Fruit fly (Drosophila melanogaster): ENCODE measurements around the gene Lam.

The Lam gene

DNA sequence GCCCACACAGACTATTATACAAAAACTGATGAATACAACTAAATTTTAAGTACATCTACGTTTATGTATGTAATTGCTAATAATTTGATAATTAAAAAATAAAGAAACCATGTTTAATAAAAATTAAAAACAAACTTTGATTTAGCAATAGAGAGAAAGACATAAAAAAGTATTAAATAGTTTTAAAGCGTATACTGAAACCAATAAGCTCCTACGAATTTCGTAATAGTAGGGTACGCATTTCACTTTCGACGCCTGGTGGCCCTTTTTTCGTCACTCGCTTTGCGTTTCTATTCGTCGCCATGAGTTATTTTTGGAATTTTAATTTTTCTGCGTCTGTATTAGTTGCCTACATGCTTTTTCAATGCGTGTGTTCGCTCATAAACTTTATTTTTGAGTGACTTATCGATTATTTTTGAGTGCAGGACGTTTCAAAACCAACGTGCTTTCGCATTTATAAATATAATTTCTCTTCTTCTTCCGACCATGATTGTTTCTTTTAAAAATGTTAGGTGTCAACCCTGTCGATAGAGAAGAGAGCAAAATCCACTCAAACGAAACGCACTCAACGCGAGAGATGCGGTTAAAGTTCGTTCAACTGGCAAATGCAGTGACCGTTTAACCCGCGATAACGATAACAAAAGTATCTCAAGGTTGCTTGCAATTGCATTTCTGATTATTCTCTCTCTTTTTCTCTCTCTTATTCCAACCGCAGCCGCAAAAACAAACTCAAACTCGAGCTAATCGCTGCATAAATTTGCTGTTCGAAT is 4.4 kb downstream of the Lam start, which contains the start of gene Oscillin (continued):
- TF ChIP-seq Rfx (GFP tag; IDR thresholded peaks at IDR 0.05): peak; percentile 87
- peak; percentile 95 for TF ChIP-seq CG2712 (tag; optimal IDR thresholded peaks at IDR 0.05)
- TF ChIP-seq rib (GFP tag; IDR thresholded peaks at IDR 0.05): peak; percentile 45; the same call in 1 of the 2 replicates
- TF ChIP-seq YL-1 (GFP tag; optimal IDR thresholded peaks at IDR 0.05): peak; percentile 49
- peak in 1 of 2 experiments; percentile 35 for TF ChIP-seq insv (GFP tag; optimal IDR thresholded peaks at IDR 0.05)
- peak; percentile 36 for TF ChIP-seq pros (GFP tag; optimal IDR thresholded peaks at IDR 0.05)
- peak; percentile 79 for TF ChIP-seq Bteb2 (GFP tag; optimal IDR thresholded peaks at IDR 0.05)
- no peak for TF ChIP-seq Hmr (GFP tag; optimal IDR thresholded peaks at IDR 0.05)
- TF ChIP-seq twi (tag; optimal IDR thresholded peaks at IDR 0.05): peak; percentile 56
- TF ChIP-seq bbx (GFP tag; IDR thresholded peaks at IDR 0.05; ENCODE audit: partially characterized antibody): peak; percentile 93
- TF ChIP-seq CG4404 (GFP tag; IDR thresholded peaks at IDR 0.05): peak; percentile 45
- TF ChIP-seq Ssrp (tag; optimal IDR thresholded peaks at IDR 0.05): peak; percentile 85
- peak; percentile 34 for TF ChIP-seq MTF-1 (GFP tag; optimal IDR thresholded peaks at IDR 0.05; ENCODE audit: borderline replicate concordance)
- peak; percentile 40 for TF ChIP-seq CG1792 (GFP tag; optimal IDR thresholded peaks at IDR 0.05)
- TF ChIP-seq repo (GFP tag; optimal IDR thresholded peaks at IDR 0.05): no peak
- TF ChIP-seq CG1647 (GFP tag; optimal IDR thresholded peaks at IDR 0.05): peak; percentile 43
- peak; percentile 52 for TF ChIP-seq org-1 (GFP tag; optimal IDR thresholded peaks at IDR 0.05)
- no peak for TF ChIP-seq CG7786 (GFP tag; optimal IDR thresholded peaks at IDR 0.05)
- TF ChIP-seq vvl (GFP tag; IDR thresholded peaks at IDR 0.05): peak; percentile 94
- TF ChIP-seq dmrt99B (tag; optimal IDR thresholded peaks at IDR 0.05): peak; percentile 89
- peak; percentile 50; the same call in 1 of the 2 replicates for TF ChIP-seq hbn (GFP tag; IDR thresholded peaks at IDR 0.05; ENCODE audit: partially characterized antibody)
- TF ChIP-seq Antp (GFP tag; optimal IDR thresholded peaks at IDR 0.05): peak; percentile 35
- TF ChIP-seq CG3407 (GFP tag; optimal IDR thresholded peaks at IDR 0.05): peak; percentile 38
- TF ChIP-seq sob (GFP tag; IDR thresholded peaks at IDR 0.05): peak; percentile 81
- peak; percentile 64 for TF ChIP-seq abd-A (tag; optimal IDR thresholded peaks at IDR 0.05)
- peak; percentile 78 for TF ChIP-seq HLH3B (GFP tag; IDR thresholded peaks at IDR 0.05)
- TF ChIP-seq Awh (GFP tag; IDR thresholded peaks at IDR 0.05): peak; percentile 91
- no peak for TF ChIP-seq ash1 (GFP tag; optimal IDR thresholded peaks at IDR 0.05)
- TF ChIP-seq CG17328 (GFP tag; IDR thresholded peaks at IDR 0.05): peak; percentile 66
- TF ChIP-seq CG4707 (GFP tag; optimal IDR thresholded peaks at IDR 0.05): no peak
- TF ChIP-seq sr (GFP tag; IDR thresholded peaks at IDR 0.05): no peak
- peak; percentile 82 for TF ChIP-seq Fer3 (tag; optimal IDR thresholded peaks at IDR 0.05)
- TF ChIP-seq NfI (GFP tag; optimal IDR thresholded peaks at IDR 0.05): peak; percentile 66
- TF ChIP-seq cas (GFP tag; IDR thresholded peaks at IDR 0.05): peak; percentile 36; the same call in 1 of the 2 replicates
- 0 out of 2 replicates have a peak, but pooled peaks have one; percentile 40 for TF ChIP-seq wdn (GFP tag; IDR thresholded peaks at IDR 0.05)
- peak; percentile 18 for TF ChIP-seq CG16815 (GFP tag; optimal IDR thresholded peaks at IDR 0.05)
- peak; percentile 86 for TF ChIP-seq HHEX (GFP tag; optimal IDR thresholded peaks at IDR 0.05)
- peak; percentile 68; the same call in 2 of the 3 replicates for TF ChIP-seq ken (GFP tag; IDR thresholded peaks at IDR 0.05)
- peak; percentile 43 for TF ChIP-seq ems (GFP tag; optimal IDR thresholded peaks at IDR 0.05)
- TF ChIP-seq dati (GFP tag; IDR thresholded peaks at IDR 0.05): peak; percentile 49; the same call in 1 of the 2 replicates
- peak; percentile 84 for TF ChIP-seq HLH4C (GFP tag; IDR thresholded peaks at IDR 0.05; ENCODE audit: partially characterized antibody)
- TF ChIP-seq zfh2 (GFP tag; optimal IDR thresholded peaks at IDR 0.05): no peak
- no peak for TF ChIP-seq Ets97D (GFP tag; optimal IDR thresholded peaks at IDR 0.05)
- TF ChIP-seq z (GFP tag; IDR thresholded peaks at IDR 0.05): peak; percentile 98
- no peak for TF ChIP-seq fu2 (GFP tag; optimal IDR thresholded peaks at IDR 0.05)

Data from whole organism, embryonic.